Worm (Caenorhabditis elegans) whole organism, early embryonic: Measurements from ENCODE around the gene C07H4.1.

Experiments used
- B0310.2 ChIP-seq: sonication (generic microtip); optimal IDR thresholded peaks from 2 replicates; lab custom pipeline; 2016; ENCODE audit warnings: mild to moderate bottlenecking, missing genetic modification characterization, missing compliant biosample characterization
- F13C5.2 ChIP-seq: sonication (generic microtip); optimal IDR thresholded peaks from 2 replicates; lab custom pipeline; 2017; ENCODE audit warnings: mild to moderate bottlenecking, missing genetic modification characterization, inconsistent platforms, missing compliant biosample characterization
- aly-1 ChIP-seq: sonication (generic microtip); optimal IDR thresholded peaks from 2 replicates; lab custom pipeline; 2016; ENCODE audit warnings: missing genetic modification characterization, missing compliant biosample characterization
- ama-1 ChIP-seq: fragments of 150-350 bp; optimal IDR thresholded peaks from 2 replicates; lab custom pipeline; 2014
- ceh-13 ChIP-seq: fragments of 200-800 bp; sonication (Bioruptor generic); optimal IDR thresholded peaks from 2 replicates; lab custom pipeline; 2018; ENCODE audit warnings: mild to moderate bottlenecking, missing genetic modification characterization, missing compliant biosample characterization
- ceh-36 ChIP-seq: sonication (generic microtip); optimal IDR thresholded peaks from 2 replicates; lab custom pipeline; 2016; ENCODE audit warnings: missing genetic modification characterization, inconsistent platforms, missing compliant biosample characterization
- ets-7 ChIP-seq: sonication (generic microtip); optimal IDR thresholded peaks from 2 replicates; lab custom pipeline; 2016; ENCODE audit warnings: missing genotype, missing genetic modification characterization, missing compliant biosample characterization
- flt-1 ChIP-seq: fragments of 200-800 bp; sonication (Bioruptor generic); IDR thresholded peaks from 2 replicates; pipeline ENCODE4 v1.3.6; 2022; ENCODE audit warnings: missing genetic modification characterization, missing compliant biosample characterization
- hmbx-1 ChIP-seq: sonication (generic microtip); optimal IDR thresholded peaks from 2 replicates; lab custom pipeline; 2016; ENCODE audit warnings: mild to moderate bottlenecking, missing genetic modification characterization, missing compliant biosample characterization
- hmg-4 ChIP-seq: fragments of 200-800 bp; sonication (Bioruptor generic); optimal IDR thresholded peaks from 2 replicates; lab custom pipeline; 2018; ENCODE audit warnings: mild to moderate bottlenecking, missing genetic modification characterization, missing compliant biosample characterization
- hnd-1 ChIP-seq: sonication (generic microtip); optimal IDR thresholded peaks from 2 replicates; lab custom pipeline; 2016; ENCODE audit warnings: missing genetic modification characterization, missing compliant biosample characterization
- pes-1 ChIP-seq: fragments of 200-800 bp; sonication (Bioruptor generic); IDR thresholded peaks from 2 replicates; pipeline ENCODE4 v1.3.6; 2022; ENCODE audit warnings: missing genetic modification reagents, missing genetic modification characterization, missing compliant biosample characterization
- scrt-1 ChIP-seq: fragments of 200-800 bp; sonication (Bioruptor generic); IDR thresholded peaks from 2 replicates; pipeline ENCODE4 v1.3.6; 2022; ENCODE audit warnings: missing genetic modification characterization, missing compliant biosample characterization
- sea-1 ChIP-seq: fragments of 200-800 bp; sonication (Bioruptor generic); conservative IDR thresholded peaks from 2 replicates; pipeline ENCODE4 v1.3.6; 2022; ENCODE audit warnings: missing genetic modification characterization, missing compliant biosample characterization
- tbx-11 ChIP-seq: fragments of 200-800 bp; sonication (Bioruptor generic); IDR thresholded peaks from 2 replicates; pipeline ENCODE4 v1.3.6; 2022; ENCODE audit warnings: missing genetic modification characterization, missing compliant biosample characterization
- tbx-37 ChIP-seq: fragments of 200-800 bp; sonication (Bioruptor generic); conservative IDR thresholded peaks from 2 replicates; pipeline ENCODE4 v1.3.6; 2022; ENCODE audit warnings: missing genetic modification reagents, missing genetic modification characterization, missing compliant biosample characterization
- tra-4 ChIP-seq: sonication (generic microtip); optimal IDR thresholded peaks from 2 replicates; lab custom pipeline; 2017; ENCODE audit warnings: missing genetic modification characterization, missing compliant biosample characterization

The C07H4.1 gene

DNA sequence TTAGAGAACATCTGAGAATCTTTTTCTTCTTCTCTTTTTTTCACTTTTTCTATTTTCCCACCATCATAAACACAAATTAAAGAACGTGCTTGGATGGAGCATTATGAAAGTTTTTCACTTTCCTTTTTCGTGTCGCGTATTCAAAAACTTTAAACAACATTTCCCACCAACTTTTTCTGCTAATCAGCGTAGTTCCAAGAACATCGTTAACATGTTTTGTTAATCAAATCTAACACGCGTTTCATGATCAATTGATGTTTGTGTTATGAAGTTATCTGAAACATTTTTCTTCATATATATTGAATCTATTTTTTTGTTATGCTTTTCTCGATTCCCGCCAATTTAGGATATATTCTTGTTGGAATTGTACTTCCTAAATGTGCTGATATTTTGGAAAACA lies 22.2 kb upstream of the C07H4.1 start:
- TF ChIP-seq tbx-37 (GFP tag; lab: Robert Waterston, UW) = no peak

ce11 chrII:9114972-9115371 lies 21.5 kb upstream of the C07H4.1 start:
- no peak for TF ChIP-seq F13C5.2
- no peak for TF ChIP-seq hmbx-1 (tag; lab: Kevin White, UChicago)
- TF ChIP-seq scrt-1 (GFP tag; lab: Robert Waterston, UW) = no peak
- no peak for TF ChIP-seq ama-1 (lab: Kevin White, UChicago)
- TF ChIP-seq tbx-11 = no peak
- no peak for TF ChIP-seq hmg-4 (GFP tag; lab: Kevin White, UChicago)
- TF ChIP-seq tra-4 = no peak
- no peak for TF ChIP-seq flt-1 (GFP tag; lab: Robert Waterston, UW)
- TF ChIP-seq ceh-13 (GFP tag; lab: Kevin White, UChicago) = no peak

- TF ChIP-seq ama-1 (lab: Kevin White, UChicago) = no peak
- TF ChIP-seq sea-1 (GFP tag; lab: Robert Waterston, UW) = no peak
- no peak for TF ChIP-seq ets-7
- no peak for TF ChIP-seq ceh-36 (tag; lab: Kevin White, UChicago)
- TF ChIP-seq scrt-1 (GFP tag; lab: Robert Waterston, UW) = no peak
- TF ChIP-seq tbx-37 (GFP tag; lab: Robert Waterston, UW) = no peak
- TF ChIP-seq tbx-11 = no peak
These were observed 20.3 kb upstream of the C07H4.1 start for ce11 chrII:9113759-9114158.

DNA sequence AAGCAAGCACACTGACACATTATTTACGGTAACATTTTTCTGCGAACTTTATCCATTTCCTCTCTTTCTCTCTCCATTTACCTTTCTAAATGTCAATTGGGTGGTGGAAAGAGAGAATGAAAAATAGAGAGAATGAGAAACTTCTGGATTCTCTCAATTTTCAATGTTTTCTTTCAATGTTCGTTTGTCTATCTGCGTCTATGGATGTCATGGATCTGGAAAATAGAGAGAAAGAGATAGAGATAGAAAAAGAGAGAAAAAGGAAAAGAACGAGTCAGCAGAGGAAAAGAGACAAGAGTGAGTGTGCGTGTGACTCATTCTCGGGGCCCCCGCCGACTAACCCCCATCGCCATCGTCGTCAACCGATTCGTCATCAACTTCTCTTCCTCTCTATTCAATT lies 19.4 kb upstream of the C07H4.1 start, which contains the start of gene jun-1:
TSS of gene jun-1 (plus strand) at position 307 of the 400 bp plus-strand sequence.
- TF ChIP-seq B0310.2 (tag; lab: Kevin White, UChicago) (no peak), ceh-36 (tag; lab: Kevin White, UChicago) (no peak), ceh-13 (GFP tag; lab: Kevin White, UChicago) (no peak), hmg-4 (GFP tag; lab: Kevin White, UChicago) (peak; percentile 26), aly-1 (no peak), tra-4 (no peak), ets-7 (no peak), ama-1 (lab: Kevin White, UChicago) (no peak), sea-1 (GFP tag; lab: Robert Waterston, UW) (no peak), scrt-1 (GFP tag; lab: Robert Waterston, UW) (0 out of 2 replicates have a peak, but pooled peaks have one; percentile 6), hmbx-1 (tag; lab: Kevin White, UChicago) (no peak)

ce11 chrII:9111471-9112016 lies 18.1 kb upstream of the C07H4.1 start:
- TF ChIP-seq ceh-13 (GFP tag; lab: Kevin White, UChicago) (no peak), hmg-4 (GFP tag; lab: Kevin White, UChicago) (no peak), tra-4 (no peak), ceh-36 (tag; lab: Kevin White, UChicago) (no peak), aly-1 (no peak), tbx-11 (no peak), flt-1 (GFP tag; lab: Robert Waterston, UW) (no peak), ama-1 (lab: Kevin White, UChicago) (no peak), pes-1 (GFP tag; lab: Robert Waterston, UW) (no peak), F13C5.2 (no peak), sea-1 (GFP tag; lab: Robert Waterston, UW) (no peak), hmbx-1 (tag; lab: Kevin White, UChicago) (no peak), B0310.2 (tag; lab: Kevin White, UChicago) (no peak), hnd-1 (no peak), ets-7 (no peak), tbx-37 (GFP tag; lab: Robert Waterston, UW) (no peak)

DNA sequence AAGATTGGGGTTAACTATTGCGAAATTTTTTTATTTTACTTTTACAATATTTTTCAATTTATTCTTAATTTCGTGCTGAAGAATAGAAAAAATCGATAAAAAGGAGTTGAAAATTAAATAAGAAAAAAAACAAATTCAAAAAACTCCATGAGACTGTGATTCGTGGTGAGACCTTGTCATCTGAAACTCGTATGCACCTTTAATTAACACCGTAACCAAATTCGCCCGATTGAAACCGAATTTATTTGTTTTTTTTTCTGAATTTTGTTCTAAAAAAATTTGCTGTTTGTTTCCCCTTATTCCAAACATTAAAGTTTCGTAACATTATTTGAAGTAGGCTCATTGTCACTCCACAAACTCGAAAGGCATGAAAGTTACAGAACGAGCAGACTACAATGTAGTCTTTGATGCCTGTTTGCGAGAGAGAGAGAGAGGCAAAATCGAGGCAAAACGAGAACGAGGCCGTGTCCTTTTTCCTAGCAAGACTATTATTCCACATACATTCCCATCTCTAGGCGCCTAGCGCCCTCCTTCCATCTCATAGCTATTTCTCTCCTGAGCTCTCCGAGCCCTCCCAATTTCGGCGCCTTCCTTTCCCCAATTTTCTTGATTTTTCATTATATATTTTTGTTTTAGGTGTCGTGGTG lies 15.5 kb upstream of the C07H4.1 start, which contains the start of gene T24H10.4:
TSS of gene T24H10.4 (plus strand) at position 630 of the 647 bp plus-strand sequence.
- TF ChIP-seq sea-1 (GFP tag; lab: Robert Waterston, UW) = no peak
- TF ChIP-seq hmbx-1 (tag; lab: Kevin White, UChicago) = no peak
- TF ChIP-seq tbx-11 = no peak
- TF ChIP-seq hnd-1 = no peak
- TF ChIP-seq scrt-1 (GFP tag; lab: Robert Waterston, UW) = no peak
- TF ChIP-seq aly-1 = no peak
- TF ChIP-seq F13C5.2 = no peak
- TF ChIP-seq B0310.2 (tag; lab: Kevin White, UChicago) = no peak
- no peak for TF ChIP-seq pes-1 (GFP tag; lab: Robert Waterston, UW)
- no peak for TF ChIP-seq ets-7
- TF ChIP-seq hmg-4 (GFP tag; lab: Kevin White, UChicago) = no peak

DNA sequence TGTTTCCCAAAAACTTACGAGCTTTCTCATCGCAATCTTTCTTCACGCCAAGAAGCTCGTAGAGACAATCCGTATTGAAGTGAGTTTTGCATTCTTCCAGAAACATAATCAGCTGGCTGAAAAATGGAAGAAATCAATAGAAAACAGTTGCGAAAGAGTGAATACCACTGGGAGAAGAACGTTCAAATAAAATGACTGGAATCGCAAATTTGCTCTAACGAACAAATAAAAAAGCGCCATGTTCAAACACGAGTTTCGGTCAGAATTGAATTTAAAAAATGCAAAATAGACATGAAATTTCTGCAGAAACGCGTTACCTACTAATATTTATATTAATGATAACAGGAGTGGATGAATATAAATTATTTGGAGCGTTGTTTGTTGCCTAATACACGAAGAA lies 15.0 kb upstream of the C07H4.1 start, which contains the start of gene dnj-23:
TSS of gene dnj-23 (minus strand) at position 158 of the 400 bp plus-strand sequence.
- TF ChIP-seq hmbx-1 (tag; lab: Kevin White, UChicago) (no peak), hmg-4 (GFP tag; lab: Kevin White, UChicago) (no peak), ceh-13 (GFP tag; lab: Kevin White, UChicago) (no peak), ceh-36 (tag; lab: Kevin White, UChicago) (no peak), tra-4 (no peak), pes-1 (GFP tag; lab: Robert Waterston, UW) (no peak), flt-1 (GFP tag; lab: Robert Waterston, UW) (no peak), tbx-37 (GFP tag; lab: Robert Waterston, UW) (no peak), ama-1 (lab: Kevin White, UChicago) (no peak), sea-1 (GFP tag; lab: Robert Waterston, UW) (no peak), tbx-11 (no peak), B0310.2 (tag; lab: Kevin White, UChicago) (no peak), scrt-1 (GFP tag; lab: Robert Waterston, UW) (no peak), hnd-1 (no peak), ets-7 (no peak), aly-1 (no peak)
